Worm (Caenorhabditis elegans): Measurements from ENCODE around the gene dnj-15.

DNA sequence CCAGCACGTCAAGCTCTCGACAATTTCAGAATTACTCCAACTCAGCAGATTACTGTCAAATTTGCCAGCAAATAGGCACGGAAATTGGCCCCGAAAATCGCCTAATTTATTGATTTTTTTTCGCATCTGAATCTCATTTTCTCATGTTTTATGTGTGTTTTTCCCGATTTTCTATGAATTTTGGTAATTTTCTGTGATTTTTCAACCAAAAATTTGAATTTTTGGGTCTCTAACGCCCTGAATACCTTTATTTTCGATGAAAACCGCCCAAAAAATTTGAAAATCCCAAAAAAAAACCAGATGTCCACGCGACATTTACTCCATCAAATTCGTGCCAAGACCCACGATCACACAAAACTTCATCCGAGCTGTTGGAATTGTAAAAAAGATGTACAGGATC lies at the start of gene dnj-15:
- TF ChIP-seq ref-1 (GFP tag; conservative IDR thresholded peaks at IDR 0.05) = no peak
- no peak for TF ChIP-seq cog-1 (tag; optimal IDR thresholded peaks at IDR 0.05)
- TF ChIP-seq ztf-23 (GFP tag; IDR thresholded peaks at IDR 0.05) = no peak

Data from whole organism, midembryonic.